Worm (Caenorhabditis elegans): ENCODE results near the gene him-8.

DNA sequence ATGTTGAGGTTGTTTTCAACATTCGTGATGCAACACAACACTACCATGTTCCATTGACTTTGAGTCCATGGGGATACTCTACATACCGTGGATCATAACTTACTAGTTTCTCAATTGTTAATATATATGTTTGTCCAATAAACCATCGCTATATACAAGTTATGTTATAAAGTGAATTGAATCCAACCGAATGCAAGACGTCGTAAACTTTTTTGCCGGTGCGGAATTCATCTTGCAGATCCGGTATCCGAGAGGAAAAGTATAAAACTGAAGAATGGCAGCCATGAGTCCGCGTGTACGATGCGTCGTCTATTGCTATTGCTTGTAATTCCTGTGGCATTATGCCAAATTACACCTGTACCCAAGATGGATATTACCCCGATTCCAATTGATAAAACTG is 46.6 kb downstream of the him-8 start, which contains the start of gene R09H10.6:
- TF ChIP-seq pha-4 (tag; optimal IDR thresholded peaks at IDR 0.05) (no peak), nhr-237 (tag; optimal IDR thresholded peaks at IDR 0.05) (no peak), blmp-1 (tag; optimal IDR thresholded peaks at IDR 0.05) (no peak), elt-3 (tag; optimal IDR thresholded peaks at IDR 0.05) (no peak), ham-2 (GFP tag; optimal IDR thresholded peaks at IDR 0.05) (no peak), unc-62 (GFP tag; optimal IDR thresholded peaks at IDR 0.05) (no peak), sptf-1 (tag; optimal IDR thresholded peaks at IDR 0.05) (no peak), nhr-28 (tag; optimal IDR thresholded peaks at IDR 0.05) (no peak), nhr-12 (tag; optimal IDR thresholded peaks at IDR 0.05) (no peak), nhr-76 (tag; optimal IDR thresholded peaks at IDR 0.05) (no peak)

All from whole organism, mixed stage, embryonic.